Worm (Caenorhabditis elegans) whole organism, midembryonic: ENCODE results near the gene fbxb-26.

ENCODE experiments used
- T22C8.4 ChIP-seq: fragments of 200-800 bp; sonication (Bioruptor generic); IDR thresholded peaks from 2 replicates; pipeline ENCODE4 v1.3.6; 2022; ENCODE audit warnings: missing genetic modification characterization, missing compliant biosample characterization
- cog-1 ChIP-seq: sonication (generic microtip); optimal IDR thresholded peaks from 2 replicates; lab custom pipeline; 2016; ENCODE audit warnings: missing genetic modification characterization, missing compliant biosample characterization
- flt-1 ChIP-seq: fragments of 200-800 bp; sonication (Bioruptor generic); IDR thresholded peaks from 2 replicates; pipeline ENCODE4 v1.3.6; 2022; ENCODE audit warnings: missing genetic modification characterization, missing compliant biosample characterization
- klf-2 ChIP-seq: fragments of 200-800 bp; sonication (Bioruptor generic); conservative IDR thresholded peaks from 2 replicates; pipeline ENCODE4 v1.3.6; 2022; ENCODE audit warnings: missing genetic modification reagents, missing genetic modification characterization, missing compliant biosample characterization
- tab-1 ChIP-seq: fragments of 200-800 bp; sonication (Bioruptor generic); IDR thresholded peaks from 2 replicates; pipeline ENCODE4 v1.3.6; 2022; ENCODE audit warnings: missing genetic modification characterization, missing compliant biosample characterization
- ztf-23 ChIP-seq: fragments of 200-800 bp; sonication (Bioruptor generic); IDR thresholded peaks from 2 replicates; pipeline ENCODE4 v1.3.6; 2022; ENCODE audit warnings: missing genetic modification reagents, missing genetic modification characterization, missing compliant biosample characterization
- ztf-29 ChIP-seq: fragments of 200-800 bp; sonication (Bioruptor generic); IDR thresholded peaks from 2 replicates; pipeline ENCODE4 v1.3.6; 2022; ENCODE audit warnings: missing genetic modification reagents, missing genetic modification characterization, missing compliant biosample characterization

ce11 chrII:1706385-1706784 lies 24.1 kb downstream of the fbxb-26 start, which contains the start of gene sdz-18:
- TF ChIP-seq flt-1 (GFP tag; lab: Robert Waterston, UW) = no peak
- TF ChIP-seq ztf-29 (GFP tag; lab: Robert Waterston, UW) = no peak
- TF ChIP-seq cog-1 (tag; lab: Kevin White, UChicago) = no peak
- TF ChIP-seq ztf-23 (GFP tag; lab: Robert Waterston, UW) = no peak
- no peak for TF ChIP-seq klf-2
- TF ChIP-seq tab-1 (GFP tag; lab: Robert Waterston, UW) = no peak
- TF ChIP-seq T22C8.4 (GFP tag; lab: Robert Waterston, UW) = no peak
